Worm (Caenorhabditis elegans) whole organism, midembryonic: Measurements from ENCODE around the gene Y39G8B.10.

Experiments
- T22C8.4 ChIP-seq: fragments of 200-800 bp; sonication (Bioruptor generic); IDR thresholded peaks from 2 replicates; pipeline ENCODE4 v1.3.6; 2022; ENCODE audit warnings: missing genetic modification characterization, missing compliant biosample characterization
- cog-1 ChIP-seq: sonication (generic microtip); optimal IDR thresholded peaks from 2 replicates; lab custom pipeline; 2016; ENCODE audit warnings: missing genetic modification characterization, missing compliant biosample characterization
- flt-1 ChIP-seq: fragments of 200-800 bp; sonication (Bioruptor generic); IDR thresholded peaks from 2 replicates; pipeline ENCODE4 v1.3.6; 2022; ENCODE audit warnings: missing genetic modification characterization, missing compliant biosample characterization
- klf-2 ChIP-seq: fragments of 200-800 bp; sonication (Bioruptor generic); conservative IDR thresholded peaks from 2 replicates; pipeline ENCODE4 v1.3.6; 2022; ENCODE audit warnings: missing genetic modification reagents, missing genetic modification characterization, missing compliant biosample characterization
- med-1 ChIP-seq: sonication (generic microtip); optimal IDR thresholded peaks from 2 replicates; lab custom pipeline; 2017; ENCODE audit warnings: missing genetic modification characterization, mild to moderate bottlenecking, missing compliant biosample characterization, antibody characterized with exemption, missing genetic modification reagents; ENCODE audit not compliant: insufficient read depth
- ref-1 ChIP-seq: fragments of 200-800 bp; sonication (Bioruptor generic); conservative IDR thresholded peaks from 2 replicates; pipeline ENCODE4 v1.3.6; 2022; ENCODE audit warnings: missing genetic modification reagents, missing genetic modification characterization, missing compliant biosample characterization
- tab-1 ChIP-seq: fragments of 200-800 bp; sonication (Bioruptor generic); IDR thresholded peaks from 2 replicates; pipeline ENCODE4 v1.3.6; 2022; ENCODE audit warnings: missing genetic modification characterization, missing compliant biosample characterization
- ztf-23 ChIP-seq: fragments of 200-800 bp; sonication (Bioruptor generic); IDR thresholded peaks from 2 replicates; pipeline ENCODE4 v1.3.6; 2022; ENCODE audit warnings: missing genetic modification reagents, missing genetic modification characterization, missing compliant biosample characterization
- ztf-29 ChIP-seq: fragments of 200-800 bp; sonication (Bioruptor generic); IDR thresholded peaks from 2 replicates; pipeline ENCODE4 v1.3.6; 2022; ENCODE audit warnings: missing genetic modification reagents, missing genetic modification characterization, missing compliant biosample characterization

The Y39G8B.10 gene

DNA sequence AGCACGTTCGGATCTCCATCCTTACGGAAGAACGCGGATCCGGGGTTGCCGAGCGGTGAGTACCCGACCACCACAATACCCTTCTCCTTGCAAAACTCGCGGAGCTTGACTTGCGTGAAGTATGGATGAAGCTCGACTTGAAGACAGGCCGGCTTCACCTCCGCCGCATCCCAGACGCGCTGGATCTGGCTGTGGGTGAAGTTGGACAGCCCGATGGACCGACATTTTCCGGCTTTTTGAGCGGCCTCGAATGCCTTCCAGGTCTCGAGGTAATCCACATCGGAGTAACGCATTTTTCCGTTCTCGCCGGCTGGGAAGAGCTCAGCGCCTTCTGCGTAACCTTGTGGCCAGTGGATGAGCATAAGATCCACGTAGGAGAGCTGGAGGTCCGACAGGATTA, 10.7 kb downstream of the Y39G8B.10 start:
- no peak for TF ChIP-seq T22C8.4 (GFP tag; lab: Robert Waterston, UW)
- no peak for TF ChIP-seq cog-1
- no peak for TF ChIP-seq klf-2
- TF ChIP-seq ref-1 (GFP tag; lab: Robert Waterston, UW): no peak
- TF ChIP-seq ztf-23 (GFP tag; lab: Robert Waterston, UW): no peak

DNA sequence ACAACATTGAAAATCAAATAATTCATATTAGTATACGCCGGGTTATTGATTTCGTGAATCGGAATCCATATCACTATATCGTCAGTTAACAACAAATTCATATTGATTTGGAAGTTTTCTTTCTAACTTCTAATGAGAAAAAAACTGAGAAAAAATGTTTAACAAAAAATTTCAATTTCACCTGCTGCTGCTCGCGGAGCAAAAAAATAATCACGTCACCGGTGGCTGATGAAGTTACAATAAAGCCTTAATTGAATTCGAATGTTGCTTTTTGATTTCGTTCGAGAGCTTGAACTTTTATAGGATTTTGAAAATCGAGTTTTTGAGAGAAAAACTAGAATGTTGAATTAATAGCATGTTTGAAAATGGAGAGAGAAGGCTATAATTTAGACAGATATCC, 13.9 kb downstream of the Y39G8B.10 start, which contains the start of gene sre-43:
Gene sre-43, minus strand, starts transcription at position 101 of the 400 bp plus-strand sequence.
- TF ChIP-seq T22C8.4 (GFP tag; lab: Robert Waterston, UW) (no peak), flt-1 (no peak), ztf-23 (GFP tag; lab: Robert Waterston, UW) (no peak), ref-1 (GFP tag; lab: Robert Waterston, UW) (no peak), tab-1 (no peak), klf-2 (no peak), ztf-29 (GFP tag; lab: Robert Waterston, UW) (no peak), cog-1 (no peak), med-1 (no peak)

DNA sequence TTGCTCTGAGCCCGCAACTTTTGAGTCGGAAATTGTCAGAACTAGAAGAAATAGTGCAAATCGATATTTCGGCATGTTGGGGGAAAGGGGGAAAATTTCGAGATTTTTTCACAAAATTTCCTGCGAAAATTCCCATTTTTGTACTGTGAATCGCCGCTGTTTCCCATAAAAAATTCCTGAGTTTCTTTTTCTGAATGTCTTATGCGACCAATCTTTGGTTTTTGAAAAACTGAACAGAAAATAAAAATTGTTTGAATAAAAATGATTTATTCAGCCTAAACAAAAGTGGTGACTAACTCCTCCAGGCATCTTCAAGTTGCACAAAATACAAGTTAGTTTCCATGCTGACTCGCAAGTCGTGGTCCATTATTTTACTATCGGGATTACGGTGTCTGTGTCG, 16.7 kb downstream of the Y39G8B.10 start, which contains the start of gene W07G1.7:
Gene W07G1.7, minus strand, starts transcription at position 101 of the 400 bp plus-strand sequence.
- TF ChIP-seq med-1 (no peak), ztf-23 (GFP tag; lab: Robert Waterston, UW) (no peak), ztf-29 (GFP tag; lab: Robert Waterston, UW) (no peak), tab-1 (no peak), flt-1 (no peak), klf-2 (no peak), cog-1 (no peak), ref-1 (GFP tag; lab: Robert Waterston, UW) (no peak), T22C8.4 (GFP tag; lab: Robert Waterston, UW) (no peak)

ce11 chrII:13964325-13964724, 18.6 kb downstream of the Y39G8B.10 start:
- TF ChIP-seq ref-1 (GFP tag; lab: Robert Waterston, UW) (no peak), ztf-23 (GFP tag; lab: Robert Waterston, UW) (no peak), tab-1 (no peak), klf-2 (no peak), T22C8.4 (GFP tag; lab: Robert Waterston, UW) (no peak), cog-1 (no peak), ztf-29 (GFP tag; lab: Robert Waterston, UW) (no peak), flt-1 (no peak), med-1 (no peak)

ce11 chrII:13962319-13962718, 20.6 kb downstream of the Y39G8B.10 start, which contains the start of gene rpi-1:
rpi-1 (minus strand) TSS chrII:13962419.
- TF ChIP-seq T22C8.4 (GFP tag; lab: Robert Waterston, UW) (no peak), med-1 (no peak), ztf-29 (GFP tag; lab: Robert Waterston, UW) (no peak), ref-1 (GFP tag; lab: Robert Waterston, UW) (no peak), klf-2 (no peak), cog-1 (no peak), tab-1 (no peak), flt-1 (no peak), ztf-23 (GFP tag; lab: Robert Waterston, UW) (no peak)

- TF ChIP-seq flt-1: no peak
- no peak for TF ChIP-seq med-1
- no peak for TF ChIP-seq cog-1
- no peak for TF ChIP-seq tab-1
- no peak for TF ChIP-seq ztf-23 (GFP tag; lab: Robert Waterston, UW)
- no peak for TF ChIP-seq T22C8.4 (GFP tag; lab: Robert Waterston, UW)
- TF ChIP-seq ztf-29 (GFP tag; lab: Robert Waterston, UW): no peak
- TF ChIP-seq ref-1 (GFP tag; lab: Robert Waterston, UW): no peak
- no peak for TF ChIP-seq klf-2
Observed at ce11 chrII:13961567-13961966, 21.3 kb downstream of the Y39G8B.10 start.

ce11 chrII:13958359-13958758, 24.6 kb downstream of the Y39G8B.10 start:
- no peak for TF ChIP-seq flt-1
- TF ChIP-seq ref-1 (GFP tag; lab: Robert Waterston, UW): no peak
- no peak for TF ChIP-seq cog-1
- TF ChIP-seq med-1: no peak
- no peak for TF ChIP-seq ztf-23 (GFP tag; lab: Robert Waterston, UW)
- TF ChIP-seq ztf-29 (GFP tag; lab: Robert Waterston, UW): no peak
- no peak for TF ChIP-seq T22C8.4 (GFP tag; lab: Robert Waterston, UW)
- TF ChIP-seq tab-1: no peak
- no peak for TF ChIP-seq klf-2

- TF ChIP-seq klf-2: no peak
- no peak for TF ChIP-seq ref-1 (GFP tag; lab: Robert Waterston, UW)
- no peak for TF ChIP-seq ztf-23 (GFP tag; lab: Robert Waterston, UW)
- no peak for TF ChIP-seq ztf-29 (GFP tag; lab: Robert Waterston, UW)
- no peak for TF ChIP-seq flt-1
- no peak for TF ChIP-seq cog-1
- TF ChIP-seq tab-1: no peak
- no peak for TF ChIP-seq med-1
- TF ChIP-seq T22C8.4 (GFP tag; lab: Robert Waterston, UW): no peak
Observed at ce11 chrII:13957437-13957836, 25.5 kb downstream of the Y39G8B.10 start, which contains the start of gene zip-3. zip-3 (minus strand) TSS chrII:13957457.

DNA sequence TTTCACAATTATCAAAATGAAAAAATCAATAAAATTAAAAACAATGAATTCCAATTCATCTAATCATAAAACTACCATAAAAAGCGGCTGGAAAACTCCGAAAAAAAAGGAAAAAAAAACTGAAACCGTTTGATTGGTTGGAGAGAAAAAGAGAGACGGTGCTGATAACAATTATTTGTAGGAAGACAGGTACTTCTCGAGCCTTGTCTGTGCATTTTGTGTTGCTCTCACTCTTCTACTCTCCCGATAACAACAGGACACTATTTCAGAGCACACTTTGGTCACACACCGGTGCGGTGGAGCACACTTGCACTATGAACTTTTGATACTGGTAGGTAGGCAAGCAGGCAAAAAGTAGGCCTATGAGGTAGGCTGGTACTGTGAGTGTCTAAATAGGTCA, 26.4 kb downstream of the Y39G8B.10 start:
- no peak for TF ChIP-seq ref-1 (GFP tag; lab: Robert Waterston, UW)
- no peak for TF ChIP-seq cog-1
- TF ChIP-seq med-1: no peak

- no peak for TF ChIP-seq ztf-29 (GFP tag; lab: Robert Waterston, UW)
- no peak for TF ChIP-seq T22C8.4 (GFP tag; lab: Robert Waterston, UW)
- no peak for TF ChIP-seq flt-1
- no peak for TF ChIP-seq klf-2
- no peak for TF ChIP-seq med-1
- no peak for TF ChIP-seq cog-1
- no peak for TF ChIP-seq ref-1 (GFP tag; lab: Robert Waterston, UW)
- no peak for TF ChIP-seq ztf-23 (GFP tag; lab: Robert Waterston, UW)
- TF ChIP-seq tab-1: no peak
Observed at ce11 chrII:13954979-13955378, 27.9 kb downstream of the Y39G8B.10 start.

DNA sequence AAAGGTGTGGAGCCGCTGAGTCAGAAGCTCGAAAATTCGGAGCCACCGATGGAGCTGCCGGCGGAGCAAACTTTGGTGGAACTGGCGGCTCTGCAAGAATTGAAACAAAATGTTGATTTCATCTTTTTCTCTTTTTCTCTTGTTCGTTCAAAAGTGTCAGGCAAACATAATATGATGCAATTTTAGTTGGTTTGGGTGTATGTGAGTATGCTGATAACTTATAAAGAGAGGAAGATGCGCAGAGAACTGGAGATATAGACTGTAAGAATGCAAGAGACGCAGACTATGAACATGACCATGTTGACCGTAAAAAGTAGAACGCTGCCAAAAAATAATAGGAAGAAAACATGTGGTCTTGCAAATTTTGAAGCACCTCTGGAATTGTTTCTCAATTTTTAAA, 28.8 kb downstream of the Y39G8B.10 start:
- no peak for TF ChIP-seq flt-1
- no peak for TF ChIP-seq ztf-23 (GFP tag; lab: Robert Waterston, UW)
- no peak for TF ChIP-seq ref-1 (GFP tag; lab: Robert Waterston, UW)
- TF ChIP-seq tab-1: no peak
- TF ChIP-seq med-1: no peak
- no peak for TF ChIP-seq ztf-29 (GFP tag; lab: Robert Waterston, UW)
- TF ChIP-seq T22C8.4 (GFP tag; lab: Robert Waterston, UW): no peak
- no peak for TF ChIP-seq klf-2
- TF ChIP-seq cog-1: no peak
